Worm (Caenorhabditis elegans) whole organism, young adult: ENCODE results near the gene kxd-1.

Experiments
- B0019.2 ChIP-seq: fragments of 200-800 bp; sonication (Bioruptor generic); conservative IDR thresholded peaks from 2 replicates; pipeline ENCODE4 v1.3.6; 2022; ENCODE audit warnings: missing genetic modification reagents, missing genetic modification characterization, missing compliant biosample characterization
- B0336.3 ChIP-seq: fragments of 200-800 bp; sonication (Bioruptor generic); IDR thresholded peaks from 2 replicates; pipeline ENCODE4 v1.3.6; 2022; ENCODE audit warnings: missing genetic modification characterization, missing compliant biosample characterization
- D2030.7 ChIP-seq: fragments of 200-800 bp; sonication (Bioruptor generic); IDR thresholded peaks from 2 replicates; pipeline ENCODE4 v1.3.6; 2022; ENCODE audit warnings: missing genetic modification reagents, missing genetic modification characterization, missing compliant biosample characterization
- F23B12.7 ChIP-seq: sonication (generic microtip); optimal IDR thresholded peaks from 2 replicates; lab custom pipeline; 2017; ENCODE audit warnings: missing genetic modification characterization, mild to moderate bottlenecking, missing compliant biosample characterization, antibody characterized with exemption, moderate library complexity; ENCODE audit not compliant: insufficient read depth
- F33H1.4 ChIP-seq: fragments of 200-800 bp; sonication (Bioruptor generic); IDR thresholded peaks from 2 replicates; pipeline ENCODE4 v1.3.6; 2022; ENCODE audit warnings: missing genetic modification reagents, missing genetic modification characterization, missing compliant biosample characterization
- F52B5.7 ChIP-seq: sonication (generic microtip); optimal IDR thresholded peaks from 2 replicates; lab custom pipeline; 2016; ENCODE audit warnings: mild to moderate bottlenecking, missing genetic modification characterization, missing compliant biosample characterization
- K11D2.4 ChIP-seq: fragments of 200-800 bp; sonication (Bioruptor generic); IDR thresholded peaks from 2 replicates; pipeline ENCODE4 v1.3.6; 2022; ENCODE audit warnings: missing genetic modification reagents, missing genetic modification characterization, missing compliant biosample characterization
- K12H6.12 ChIP-seq: fragments of 200-800 bp; sonication (Bioruptor generic); optimal IDR thresholded peaks from 2 replicates; lab custom pipeline; 2018; ENCODE audit warnings: mild to moderate bottlenecking, missing genetic modification characterization, missing compliant biosample characterization
- T07F8.4 ChIP-seq: sonication (generic microtip); optimal IDR thresholded peaks from 2 replicates; lab custom pipeline; 2016; ENCODE audit warnings: mild to moderate bottlenecking, missing genetic modification characterization, moderate library complexity, missing compliant biosample characterization
- T26A5.8 ChIP-seq: sonication (generic microtip); optimal IDR thresholded peaks from 2 replicates; lab custom pipeline; 2016; ENCODE audit warnings: missing genetic modification characterization, missing compliant biosample characterization
- Y53F4B.3 ChIP-seq: fragments of 200-800 bp; sonication (Bioruptor generic); IDR thresholded peaks from 2 replicates; pipeline ENCODE4 v1.3.6; 2022; ENCODE audit warnings: missing genetic modification reagents, missing genetic modification characterization, missing compliant biosample characterization
- Y79H2A.3 ChIP-seq: fragments of 200-800 bp; sonication (Bioruptor generic); conservative IDR thresholded peaks from 2 replicates; pipeline ENCODE4 v1.3.6; 2022; ENCODE audit warnings: missing genetic modification reagents, missing genetic modification characterization, missing compliant biosample characterization
- akir-1 ChIP-seq: fragments of 200-800 bp; sonication (Bioruptor generic); optimal IDR thresholded peaks from 2 replicates; lab custom pipeline; 2018; ENCODE audit warnings: mild to moderate bottlenecking, missing genetic modification characterization, moderate library complexity, missing compliant biosample characterization
- aptf-3 ChIP-seq: fragments of 200-800 bp; sonication (Bioruptor generic); IDR thresholded peaks from 2 replicates; pipeline ENCODE4 v1.3.6; 2022; ENCODE audit warnings: missing genetic modification characterization, missing compliant biosample characterization
- atf-7 ChIP-seq: sonication (generic microtip); optimal IDR thresholded peaks from 2 replicates; lab custom pipeline; 2017; ENCODE audit warnings: mild to moderate bottlenecking, missing genetic modification characterization, missing compliant biosample characterization
- attf-5 ChIP-seq: fragments of 200-800 bp; sonication (Bioruptor generic); optimal IDR thresholded peaks from 2 replicates; lab custom pipeline; 2018; ENCODE audit warnings: mild to moderate bottlenecking, missing genetic modification characterization, missing compliant biosample characterization
- ccch-3 ChIP-seq: fragments of 200-800 bp; sonication (Bioruptor generic); optimal IDR thresholded peaks from 2 replicates; lab custom pipeline; 2018; ENCODE audit warnings: mild to moderate bottlenecking, missing genetic modification characterization, missing compliant biosample characterization
- ceh-58 ChIP-seq: fragments of 200-800 bp; sonication (Bioruptor generic); IDR thresholded peaks from 2 replicates; pipeline ENCODE4 v1.3.6; 2022; ENCODE audit warnings: missing genetic modification characterization, missing compliant biosample characterization
- ceh-79 ChIP-seq: sonication (generic microtip); optimal IDR thresholded peaks from 2 replicates; lab custom pipeline; 2017; ENCODE audit warnings: mild to moderate bottlenecking, missing genetic modification characterization, missing compliant biosample characterization
- ceh-91 ChIP-seq: fragments of 200-800 bp; sonication (Bioruptor generic); IDR thresholded peaks from 2 replicates; pipeline ENCODE4 v1.3.6; 2022; ENCODE audit warnings: missing genetic modification reagents, missing genetic modification characterization, missing compliant biosample characterization
- dox-1 ChIP-seq: fragments of 200-800 bp; sonication (Bioruptor generic); IDR thresholded peaks from 2 replicates; pipeline ENCODE4 v1.3.6; 2022; ENCODE audit warnings: missing genetic modification reagents, missing genetic modification characterization, missing compliant biosample characterization
- dpl-1 ChIP-seq: fragments of 150-350 bp; optimal IDR thresholded peaks from 2 replicates; lab custom pipeline; 2014; ENCODE audit warnings: missing biosample characterization, missing genetic modification reagents, missing genetic modification characterization
- egl-18 ChIP-seq: fragments of 200-800 bp; sonication (Bioruptor generic); IDR thresholded peaks from 2 replicates; pipeline ENCODE4 v1.3.6; 2022; ENCODE audit warnings: missing genetic modification reagents, missing genetic modification characterization, missing compliant biosample characterization
- egrh-3 ChIP-seq: fragments of 200-800 bp; sonication (Bioruptor generic); IDR thresholded peaks from 2 replicates; pipeline ENCODE4 v1.3.6; 2022; ENCODE audit warnings: missing genetic modification reagents, missing genetic modification characterization, missing compliant biosample characterization
- gei-17 ChIP-seq: fragments of 200-800 bp; sonication (Bioruptor generic); optimal IDR thresholded peaks from 2 replicates; lab custom pipeline; 2018; ENCODE audit warnings: mild to moderate bottlenecking, missing genetic modification characterization, missing compliant biosample characterization
- hmg-20 ChIP-seq: fragments of 200-800 bp; sonication (Bioruptor generic); IDR thresholded peaks from 2 replicates; pipeline ENCODE4 v1.3.6; 2022; ENCODE audit warnings: missing genetic modification reagents, missing genetic modification characterization, missing compliant biosample characterization
- lin-26 ChIP-seq: fragments of 200-800 bp; sonication (Bioruptor generic); IDR thresholded peaks from 2 replicates; pipeline ENCODE4 v1.3.6; 2022; ENCODE audit warnings: missing genetic modification reagents, missing genetic modification characterization, missing compliant biosample characterization
- lsl-1 ChIP-seq: fragments of 200-800 bp; sonication (Bioruptor generic); optimal IDR thresholded peaks from 2 replicates; lab custom pipeline; 2018; ENCODE audit warnings: mild to moderate bottlenecking, missing genetic modification characterization, moderate library complexity, missing compliant biosample characterization
- madf-10 ChIP-seq: sonication (generic microtip); optimal IDR thresholded peaks from 2 replicates; lab custom pipeline; 2016; ENCODE audit warnings: mild to moderate bottlenecking, missing genetic modification characterization, missing compliant biosample characterization
- madf-6 ChIP-seq: fragments of 200-800 bp; sonication (Bioruptor generic); IDR thresholded peaks from 2 replicates; pipeline ENCODE4 v1.3.6; 2022; ENCODE audit warnings: missing genetic modification reagents, missing genetic modification characterization, missing compliant biosample characterization
- madf-8 ChIP-seq: fragments of 200-800 bp; sonication (Bioruptor generic); conservative IDR thresholded peaks from 2 replicates; pipeline ENCODE4 v1.3.6; 2022; ENCODE audit warnings: missing genetic modification reagents, missing genetic modification characterization, missing compliant biosample characterization
- nfya-1 ChIP-seq: sonication (generic microtip); optimal IDR thresholded peaks from 2 replicates; lab custom pipeline; 2017; ENCODE audit warnings: antibody characterized with exemption, missing compliant biosample characterization, missing genetic modification characterization, borderline replicate concordance; ENCODE audit not compliant: insufficient read depth
- nhr-27 ChIP-seq: fragments of 200-800 bp; sonication (Bioruptor generic); optimal IDR thresholded peaks from 2 replicates; lab custom pipeline; 2018; ENCODE audit warnings: mild to moderate bottlenecking, missing genetic modification characterization, moderate library complexity, missing compliant biosample characterization
- nhr-80 ChIP-seq: sonication (generic microtip); optimal IDR thresholded peaks from 2 replicates; lab custom pipeline; 2016; ENCODE audit warnings: missing genetic modification characterization, missing compliant biosample characterization
- repo-1 ChIP-seq: sonication (generic microtip); optimal IDR thresholded peaks from 2 replicates; lab custom pipeline; 2017; ENCODE audit warnings: mild to moderate bottlenecking, missing genetic modification characterization, missing compliant biosample characterization
- rpc-1 ChIP-seq, 2 experiments: fragments of 150-350 bp in 1 of 2; sonication (generic microtip) in 1 of 2; optimal IDR thresholded peaks; 2 replicates each; lab custom pipeline; 2014 to 2018; ENCODE audit warnings: missing biosample characterization in 1 of 2, missing genetic modification characterization in 1 of 2, missing genetic modification reagents in 1 of 2, missing genotype in 1 of 2
- sdz-38 ChIP-seq: sonication (generic microtip); optimal IDR thresholded peaks from 2 replicates; lab custom pipeline; 2016; ENCODE audit warnings: missing genotype, missing genetic modification characterization, missing compliant biosample characterization
- snpc-1.1 ChIP-seq: sonication (generic microtip); optimal IDR thresholded peaks from 2 replicates; lab custom pipeline; 2017; ENCODE audit warnings: missing genetic modification characterization, mild to moderate bottlenecking, missing compliant biosample characterization, antibody characterized with exemption, moderate library complexity, missing genotype, missing genetic modification reagents; ENCODE audit not compliant: insufficient read depth
- snpc-4 ChIP-seq, 5 experiments: fragments of 150-350 bp in 1 of 5; sonication (generic microtip) in 4 of 5; optimal IDR thresholded peaks; 2 replicates each; lab custom pipeline; 2014 to 2018; ENCODE audit warnings: missing genetic modification characterization in 5 of 5, missing biosample characterization in 3 of 5, antibody characterized with exemption in 2 of 5, mild to moderate bottlenecking in 2 of 5, missing compliant biosample characterization in 2 of 5, missing genotype in 2 of 5, moderate library complexity in 2 of 5, missing genetic modification reagents in 1 of 5
- somi-1 ChIP-seq: fragments of 200-800 bp; sonication (Bioruptor generic); optimal IDR thresholded peaks from 2 replicates; lab custom pipeline; 2018; ENCODE audit warnings: mild to moderate bottlenecking, missing genetic modification characterization, missing compliant biosample characterization
- sptf-2 ChIP-seq: fragments of 200-800 bp; sonication (Bioruptor generic); optimal IDR thresholded peaks from 2 replicates; lab custom pipeline; 2018; ENCODE audit warnings: mild to moderate bottlenecking, missing genetic modification characterization, missing compliant biosample characterization
- tlf-1 ChIP-seq: fragments of 200-800 bp; sonication (Bioruptor generic); optimal IDR thresholded peaks from 2 replicates; lab custom pipeline; 2018; ENCODE audit warnings: mild to moderate bottlenecking, missing genetic modification characterization, missing compliant biosample characterization
- unc-62 ChIP-seq: fragments of 150-350 bp; optimal IDR thresholded peaks from 2 replicates; lab custom pipeline; 2014; ENCODE audit warnings: missing biosample characterization, missing genetic modification reagents, missing genetic modification characterization
- xnd-1 ChIP-seq: sonication (generic microtip); optimal IDR thresholded peaks from 2 replicates; lab custom pipeline; 2016; ENCODE audit warnings: missing genotype, missing genetic modification reagents, missing genetic modification characterization, missing compliant biosample characterization
- zim-3 ChIP-seq: sonication (generic microtip); optimal IDR thresholded peaks from 2 replicates; lab custom pipeline; 2017; ENCODE audit warnings: mild to moderate bottlenecking, missing genetic modification characterization, moderate library complexity, missing compliant biosample characterization
- ztf-3 ChIP-seq: fragments of 200-800 bp; sonication (Bioruptor generic); optimal IDR thresholded peaks from 2 replicates; lab custom pipeline; 2018; ENCODE audit warnings: mild to moderate bottlenecking, missing genetic modification characterization, missing compliant biosample characterization
- ztf-6 ChIP-seq: fragments of 200-800 bp; sonication (Bioruptor generic); IDR thresholded peaks from 2 replicates; pipeline ENCODE4 v1.3.6; 2022; ENCODE audit warnings: missing genetic modification reagents, missing genetic modification characterization, missing compliant biosample characterization

Gene kxd-1

ce11 chrV:7198403-7198802, 22.9 kb upstream of the kxd-1 start (continued):
- TF ChIP-seq zim-3 (tag; lab: Kevin White, UChicago) (no peak), B0336.3 (GFP tag; lab: Robert Waterston, UW) (peak; percentile 88), dpl-1 (GFP tag; lab: Kevin White, UChicago) (no peak), sdz-38 (tag; lab: Kevin White, UChicago) (no peak), ceh-79 (no peak), ztf-6 (no peak), ccch-3 (GFP tag; lab: Kevin White, UChicago) (no peak), madf-10 (tag; lab: Kevin White, UChicago) (no peak), egrh-3 (GFP tag; lab: Robert Waterston, UW) (no peak), somi-1 (GFP tag; lab: Kevin White, UChicago) (peak; percentile 30), snpc-1.1 (peak; percentile 13), snpc-4 (GFP tag; optimal IDR thresholded peaks at IDR 0.05; lab: Kevin White, UChicago) (no peak), snpc-4 (tag; optimal IDR thresholded peaks at IDR 0.05; lab: Kevin White, UChicago) (peak in 2 of 4 experiments; percentile 6 to 46), ztf-3 (no peak), attf-5 (GFP tag; lab: Kevin White, UChicago) (peak; percentile 41), rpc-1 (optimal IDR thresholded peaks at IDR 0.05; lab: Kevin White, UChicago) (no peak), rpc-1 (tag; optimal IDR thresholded peaks at IDR 0.05; lab: Kevin White, UChicago) (no peak), K12H6.12 (no peak), Y79H2A.3 (GFP tag; lab: Robert Waterston, UW) (0 out of 2 replicates have a peak, but pooled peaks have one; percentile 20), tlf-1 (GFP tag; lab: Kevin White, UChicago) (peak; percentile 71), hmg-20 (GFP tag; lab: Robert Waterston, UW) (0 out of 2 replicates have a peak, but pooled peaks have one; percentile 48), T26A5.8 (tag; lab: Kevin White, UChicago) (no peak), akir-1 (GFP tag; lab: Kevin White, UChicago) (no peak), lsl-1 (GFP tag; lab: Kevin White, UChicago) (peak; percentile 33), unc-62 (GFP tag; lab: Kevin White, UChicago) (no peak), ceh-58 (GFP tag; lab: Robert Waterston, UW) (no peak), B0019.2 (GFP tag; lab: Robert Waterston, UW) (no peak), gei-17 (GFP tag; lab: Kevin White, UChicago) (no peak), Y53F4B.3 (GFP tag; lab: Robert Waterston, UW) (no peak), F52B5.7 (tag; lab: Kevin White, UChicago) (peak; percentile 43), sptf-2 (no peak), repo-1 (tag; lab: Kevin White, UChicago) (peak; percentile 79), egl-18 (no peak), lin-26 (GFP tag; lab: Robert Waterston, UW) (peak; percentile 50; the same call in 1 of the 2 replicates), F23B12.7 (tag; lab: Kevin White, UChicago) (no peak), ceh-91 (GFP tag; lab: Robert Waterston, UW) (no peak)
- TF ChIP-seq, all 124 proteins: peak for 47

ce11 chrV:7199077-7199476, 22.2 kb upstream of the kxd-1 start:
- no peak for TF ChIP-seq nhr-27 (tag; lab: Kevin White, UChicago)
- TF ChIP-seq xnd-1 = peak; percentile 89
- TF ChIP-seq madf-8 (GFP tag; lab: Robert Waterston, UW) = peak; percentile 75
- no peak for TF ChIP-seq K11D2.4 (GFP tag; lab: Robert Waterston, UW)
- TF ChIP-seq dox-1 (GFP tag; lab: Robert Waterston, UW) = no peak
- peak; percentile 93 for TF ChIP-seq F33H1.4 (GFP tag; lab: Robert Waterston, UW)
- TF ChIP-seq ztf-3 = no peak
- TF ChIP-seq ceh-91 (GFP tag; lab: Robert Waterston, UW) = peak; percentile 51
- no peak for TF ChIP-seq nhr-80 (tag; lab: Kevin White, UChicago)
- peak; percentile 54; the same call in 1 of the 2 replicates for TF ChIP-seq D2030.7
- no peak for TF ChIP-seq tlf-1 (GFP tag; lab: Kevin White, UChicago)
- no peak for TF ChIP-seq attf-5 (GFP tag; lab: Kevin White, UChicago)
- TF ChIP-seq lsl-1 (GFP tag; lab: Kevin White, UChicago) = peak; percentile 97
- TF ChIP-seq atf-7 (tag; lab: Kevin White, UChicago) = no peak
- TF ChIP-seq snpc-1.1 = peak; percentile 50
- TF ChIP-seq nfya-1 (tag; lab: Kevin White, UChicago) = no peak
- no peak for TF ChIP-seq hmg-20 (GFP tag; lab: Robert Waterston, UW)
- TF ChIP-seq madf-6 (GFP tag; lab: Robert Waterston, UW) = peak; percentile 93
- TF ChIP-seq aptf-3 (GFP tag; lab: Robert Waterston, UW) = no peak
- no peak for TF ChIP-seq T07F8.4 (tag; lab: Kevin White, UChicago)
